Fruit fly (Drosophila melanogaster): ENCODE measurements around the gene CG3690.

Gene CG3690

dm6 chrX:940580-941184 is 11.0 kb downstream of the CG3690 start, which contains the start of the genes CG3704 and mus81:
Gene CG3704 (minus strand): TSS chrX:940805.
Gene mus81 (plus strand): TSS chrX:941075.
- TF ChIP-seq rgr (GFP tag; optimal IDR thresholded peaks at IDR 0.05), result peak; percentile 9
- peak; percentile 11 for TF ChIP-seq HLH106 (tag; optimal IDR thresholded peaks at IDR 0.05)
- TF ChIP-seq dsf (GFP tag; optimal IDR thresholded peaks at IDR 0.05; ENCODE audit: borderline replicate concordance), result no peak
- peak; percentile 4 for TF ChIP-seq psq (GFP tag; optimal IDR thresholded peaks at IDR 0.05)
- no peak for TF ChIP-seq pan (optimal IDR thresholded peaks at IDR 0.05)

- TF ChIP-seq Vsx2 (GFP tag; optimal IDR thresholded peaks at IDR 0.05; ENCODE audit: partially characterized antibody), result no peak
- TF ChIP-seq Dif (GFP tag; optimal IDR thresholded peaks at IDR 0.05; ENCODE audit: partially characterized antibody), result no peak
- TF ChIP-seq Hr83 (GFP tag; optimal IDR thresholded peaks at IDR 0.05; ENCODE audit: poor library complexity, severe bottlenecking), result no peak
- TF ChIP-seq Hr78 (GFP tag; optimal IDR thresholded peaks at IDR 0.05), result no peak
These were observed 15.8 kb downstream of the CG3690 start for dm6 chrX:935901-936207.

- TF ChIP-seq woc (GFP tag; optimal IDR thresholded peaks at IDR 0.05) (peak; percentile 94), lola (GFP tag; optimal IDR thresholded peaks at IDR 0.05) (no peak), Hnf4 (GFP tag; optimal IDR thresholded peaks at IDR 0.05) (no peak), CG9705 (GFP tag; optimal IDR thresholded peaks at IDR 0.05) (peak; percentile 98), foxo (GFP tag; optimal IDR thresholded peaks at IDR 0.05) (peak; percentile 78 to 98), OdsH (GFP tag; optimal IDR thresholded peaks at IDR 0.05) (peak; percentile 96), h (GFP tag; optimal IDR thresholded peaks at IDR 0.05) (peak; percentile 98), sv (GFP tag; optimal IDR thresholded peaks at IDR 0.05) (peak; percentile 95), Vsx2 (GFP tag; optimal IDR thresholded peaks at IDR 0.05; ENCODE audit: partially characterized antibody) (no peak), fru (GFP tag; optimal IDR thresholded peaks at IDR 0.05) (peak; percentile 98), GATAd (GFP tag; optimal IDR thresholded peaks at IDR 0.05) (peak; percentile 75), psq (GFP tag; optimal IDR thresholded peaks at IDR 0.05) (peak; percentile 93), ey (GFP tag; optimal IDR thresholded peaks at IDR 0.05) (peak; percentile 98), sage (GFP tag; optimal IDR thresholded peaks at IDR 0.05) (no peak), Sp1 (GFP tag; optimal IDR thresholded peaks at IDR 0.05) (peak; percentile 98), tai (GFP tag; optimal IDR thresholded peaks at IDR 0.05) (no peak), N (GFP tag; optimal IDR thresholded peaks at IDR 0.05) (peak; percentile 46), rgr (GFP tag; optimal IDR thresholded peaks at IDR 0.05) (peak; percentile 97), Dfd (GFP tag; optimal IDR thresholded peaks at IDR 0.05) (peak; percentile 97), Rel (GFP tag; optimal IDR thresholded peaks at IDR 0.05) (peak; percentile 59), Rel (tag; optimal IDR thresholded peaks at IDR 0.05) (peak; percentile 92), dl (GFP tag; optimal IDR thresholded peaks at IDR 0.05; ENCODE audit: insufficient read depth in 1 of 2, partially characterized antibody in 2 of 2) (no peak), Hr83 (GFP tag; optimal IDR thresholded peaks at IDR 0.05; ENCODE audit: poor library complexity, severe bottlenecking) (peak; percentile 89), Abd-B (GFP tag; optimal IDR thresholded peaks at IDR 0.05) (no peak), Mio (GFP tag; optimal IDR thresholded peaks at IDR 0.05) (peak; percentile 75), brk (GFP tag; optimal IDR thresholded peaks at IDR 0.05) (no peak), br (GFP tag; optimal IDR thresholded peaks at IDR 0.05) (peak; percentile 98), HLH106 (tag; optimal IDR thresholded peaks at IDR 0.05) (peak; percentile 98), CG32264 (GFP tag; optimal IDR thresholded peaks at IDR 0.05) (peak; percentile 84), Myc (optimal IDR thresholded peaks at IDR 0.05) (no peak), dmrt93B (GFP tag; optimal IDR thresholded peaks at IDR 0.05) (peak; percentile 98), jim (GFP tag; optimal IDR thresholded peaks at IDR 0.05) (no peak), CrebA (GFP tag; optimal IDR thresholded peaks at IDR 0.05; ENCODE audit: borderline replicate concordance) (no peak), dsf (GFP tag; optimal IDR thresholded peaks at IDR 0.05; ENCODE audit: borderline replicate concordance) (no peak), Hr78 (GFP tag; optimal IDR thresholded peaks at IDR 0.05) (no peak), Dif (GFP tag; optimal IDR thresholded peaks at IDR 0.05; ENCODE audit: partially characterized antibody) (peak; percentile 47), pan (optimal IDR thresholded peaks at IDR 0.05) (no peak), Jra (GFP tag; optimal IDR thresholded peaks at IDR 0.05) (no peak), usp (GFP tag; optimal IDR thresholded peaks at IDR 0.05) (no peak)
These were observed 16.4 kb downstream of the CG3690 start, which contains the start of gene TRAM for dm6 chrX:935049-935900. Gene TRAM (plus strand): TSS chrX:935232.
